Worm (Caenorhabditis elegans) whole organism, L3 larva: ENCODE results near the gene nrde-3.

ENCODE experiments used
- aly-2 ChIP-seq: fragments of 150-350 bp; optimal IDR thresholded peaks from 2 replicates; lab custom pipeline; 2014; ENCODE audit warnings: missing biosample characterization, missing genetic modification characterization
- ama-1 ChIP-seq: fragments of 150-350 bp; optimal IDR thresholded peaks from 2 replicates; lab custom pipeline; 2018
- ceh-16 ChIP-seq: sonication (generic microtip); optimal IDR thresholded peaks from 2 replicates; lab custom pipeline; 2017; ENCODE audit warnings: missing biosample characterization, missing genetic modification characterization
- ceh-28 ChIP-seq: fragments of 150-350 bp; optimal IDR thresholded peaks from 2 replicates; lab custom pipeline; 2014; ENCODE audit warnings: missing biosample characterization, missing genetic modification reagents, missing genetic modification characterization
- ceh-82 ChIP-seq: fragments of 150-350 bp; optimal IDR thresholded peaks from 2 replicates; lab custom pipeline; 2014; ENCODE audit warnings: missing biosample characterization, missing genetic modification characterization
- ceh-9 ChIP-seq: sonication (generic microtip); optimal IDR thresholded peaks from 2 replicates; lab custom pipeline; 2018; ENCODE audit warnings: missing biosample characterization, missing genetic modification characterization
- daf-12 ChIP-seq: fragments of 150-350 bp; optimal IDR thresholded peaks from 2 replicates; lab custom pipeline; 2014; ENCODE audit warnings: missing biosample characterization, missing genetic modification reagents, missing genetic modification characterization
- egl-27 ChIP-seq: sonication (generic microtip); optimal IDR thresholded peaks from 4 replicates; lab custom pipeline; 2017; ENCODE audit warnings: missing biosample characterization, missing genetic modification reagents, missing genetic modification characterization
- egl-5 ChIP-seq: fragments of 150-350 bp; optimal IDR thresholded peaks from 2 replicates; lab custom pipeline; 2017; ENCODE audit warnings: missing biosample characterization, missing genetic modification reagents, missing genetic modification characterization, inconsistent platforms
- elt-1 ChIP-seq: fragments of 150-350 bp; optimal IDR thresholded peaks from 2 replicates; lab custom pipeline; 2014; ENCODE audit warnings: missing biosample characterization, missing genetic modification characterization
- elt-2 ChIP-seq: sonication (generic microtip); optimal IDR thresholded peaks from 2 replicates; lab custom pipeline; 2016; ENCODE audit warnings: missing genetic modification reagents, mild to moderate bottlenecking, missing genetic modification characterization, missing compliant biosample characterization
- elt-3 ChIP-seq, 3 experiments: fragments of 150-350 bp in 1 of 3; sonication (generic microtip) in 2 of 3; optimal IDR thresholded peaks; 2 replicates in 2 of 3; 4 replicates in 1 of 3; lab custom pipeline; 2014 to 2017; ENCODE audit warnings: missing biosample characterization in 3 of 3, missing genetic modification characterization in 3 of 3
- eor-1 ChIP-seq, 2 experiments: fragments of 150-350 bp; optimal IDR thresholded peaks; 2 replicates each; lab custom pipeline; 2014 to 2018; ENCODE audit warnings: missing biosample characterization in 2 of 2, missing genetic modification characterization in 2 of 2
- fkh-10 ChIP-seq: sonication (generic microtip); optimal IDR thresholded peaks from 2 replicates; lab custom pipeline; 2017; ENCODE audit warnings: missing biosample characterization, missing genetic modification reagents, missing genetic modification characterization
- fkh-2 ChIP-seq: fragments of 150-350 bp; optimal IDR thresholded peaks from 2 replicates; lab custom pipeline; 2014; ENCODE audit warnings: missing biosample characterization, missing genetic modification reagents, missing genetic modification characterization
- fos-1 ChIP-seq: fragments of 150-350 bp; optimal IDR thresholded peaks from 2 replicates; lab custom pipeline; 2014; ENCODE audit warnings: missing biosample characterization, missing genetic modification characterization
- hmg-11 ChIP-seq: sonication (generic microtip); optimal IDR thresholded peaks from 2 replicates; lab custom pipeline; 2016; ENCODE audit warnings: missing genetic modification characterization, missing compliant biosample characterization
- lin-15B ChIP-seq: fragments of 150-350 bp; optimal IDR thresholded peaks from 2 replicates; lab custom pipeline; 2014; ENCODE audit warnings: missing biosample characterization, missing genetic modification characterization
- lsy-12 ChIP-seq: sonication (generic microtip); optimal IDR thresholded peaks from 2 replicates; lab custom pipeline; 2016; ENCODE audit warnings: mild to moderate bottlenecking, missing genetic modification characterization, missing compliant biosample characterization
- mml-1 ChIP-seq: fragments of 150-350 bp; sonication (generic microtip); optimal IDR thresholded peaks from 3 replicates; lab custom pipeline; 2014; ENCODE audit warnings: missing biosample characterization, missing genetic modification characterization
- nhr-11 ChIP-seq: fragments of 150-350 bp; optimal IDR thresholded peaks from 2 replicates; lab custom pipeline; 2014; ENCODE audit warnings: missing biosample characterization, missing genetic modification characterization
- nhr-12 ChIP-seq: fragments of 150-350 bp; optimal IDR thresholded peaks from 2 replicates; lab custom pipeline; 2014; ENCODE audit warnings: missing biosample characterization, missing genetic modification characterization
- nhr-23 ChIP-seq: fragments of 150-350 bp; optimal IDR thresholded peaks from 2 replicates; lab custom pipeline; 2014; ENCODE audit warnings: missing biosample characterization, missing genetic modification reagents, missing genetic modification characterization
- nhr-237 ChIP-seq: fragments of 150-350 bp; optimal IDR thresholded peaks from 2 replicates; lab custom pipeline; 2014; ENCODE audit warnings: missing biosample characterization, missing genetic modification characterization
- nhr-25 ChIP-seq: sonication (generic microtip); optimal IDR thresholded peaks from 2 replicates; lab custom pipeline; 2017; ENCODE audit warnings: missing biosample characterization, missing genetic modification characterization
- nhr-43 ChIP-seq: sonication (generic microtip); optimal IDR thresholded peaks from 2 replicates; lab custom pipeline; 2016; ENCODE audit warnings: mild to moderate bottlenecking, missing genetic modification characterization, missing compliant biosample characterization; ENCODE audit not compliant: poor library complexity, severe bottlenecking
- nhr-67 ChIP-seq: fragments of 150-350 bp; optimal IDR thresholded peaks from 2 replicates; lab custom pipeline; 2014; ENCODE audit warnings: missing biosample characterization, missing genetic modification characterization
- nhr-76 ChIP-seq: fragments of 150-350 bp; sonication (generic microtip); optimal IDR thresholded peaks from 5 replicates; lab custom pipeline; 2014; ENCODE audit warnings: missing biosample characterization, missing genetic modification characterization
- nhr-77 ChIP-seq: fragments of 150-350 bp; optimal IDR thresholded peaks from 2 replicates; lab custom pipeline; 2014; ENCODE audit warnings: missing biosample characterization, missing genetic modification characterization
- pha-4 ChIP-seq: fragments of 150-350 bp; optimal IDR thresholded peaks from 2 replicates; lab custom pipeline; 2014; ENCODE audit warnings: missing biosample characterization, missing genetic modification reagents, missing genetic modification characterization
- pqm-1 ChIP-seq: fragments of 150-350 bp; optimal IDR thresholded peaks from 2 replicates; lab custom pipeline; 2017; ENCODE audit warnings: missing biosample characterization, missing genetic modification characterization, inconsistent platforms
- skn-1 ChIP-seq: fragments of 150-350 bp; optimal IDR thresholded peaks from 2 replicates; lab custom pipeline; 2014; ENCODE audit warnings: missing biosample characterization, missing genetic modification characterization
- snpc-4 ChIP-seq: fragments of 150-350 bp; optimal IDR thresholded peaks from 2 replicates; lab custom pipeline; 2014; ENCODE audit warnings: missing biosample characterization, missing genetic modification characterization
- unc-39 ChIP-seq: sonication (generic microtip); optimal IDR thresholded peaks from 4 replicates; lab custom pipeline; 2017; ENCODE audit warnings: missing biosample characterization, missing genetic modification characterization
- unc-62 ChIP-seq: fragments of 150-350 bp; sonication (generic microtip); optimal IDR thresholded peaks from 4 replicates; lab custom pipeline; 2014; ENCODE audit warnings: missing biosample characterization, missing genetic modification reagents, missing genetic modification characterization
- zag-1 ChIP-seq: fragments of 150-350 bp; optimal IDR thresholded peaks from 2 replicates; lab custom pipeline; 2014; ENCODE audit warnings: missing biosample characterization, missing genetic modification characterization
- ztf-4 ChIP-seq: fragments of 150-350 bp; optimal IDR thresholded peaks from 2 replicates; lab custom pipeline; 2014; ENCODE audit warnings: missing biosample characterization, missing genetic modification characterization

The nrde-3 gene

ce11 chrX:360479-360878 lies 11.6 kb upstream of the nrde-3 start, which contains the start of gene C04E7.5:
TSS of gene C04E7.5 (plus strand) at chrX:360779.
- TF ChIP-seq pqm-1 (tag; lab: Kevin White, UChicago): no peak
- no peak for TF ChIP-seq elt-1 (tag; lab: Kevin White, UChicago)
- no peak for TF ChIP-seq lin-15B
- no peak for TF ChIP-seq lsy-12
- no peak for TF ChIP-seq skn-1 (tag; lab: Kevin White, UChicago)
- no peak for TF ChIP-seq nhr-12 (tag; lab: Kevin White, UChicago)
- no peak for TF ChIP-seq egl-5 (tag; lab: Kevin White, UChicago)
- TF ChIP-seq ama-1: no peak
- no peak for TF ChIP-seq nhr-77 (tag; lab: Kevin White, UChicago)
- TF ChIP-seq nhr-237 (tag; lab: Kevin White, UChicago): no peak
- TF ChIP-seq zag-1 (tag; lab: Kevin White, UChicago): no peak
- no peak for TF ChIP-seq egl-27
- TF ChIP-seq elt-2 (tag; lab: Kevin White, UChicago): no peak
- TF ChIP-seq nhr-67: no peak
- no peak for TF ChIP-seq daf-12 (tag; lab: Kevin White, UChicago)
- TF ChIP-seq mml-1 (tag; lab: Kevin White, UChicago): no peak
- no peak for TF ChIP-seq ceh-16 (tag; lab: Kevin White, UChicago)
- TF ChIP-seq, all 47 proteins: peak for 0

ce11 chrX:369923-370322 lies 2.1 kb upstream of the nrde-3 start:
- TF ChIP-seq ceh-16 (tag; lab: Kevin White, UChicago): no peak
- TF ChIP-seq ztf-4 (tag; lab: Kevin White, UChicago): no peak
- no peak for TF ChIP-seq ceh-82
- peak; percentile 55 for TF ChIP-seq hmg-11 (tag; lab: Kevin White, UChicago)

ce11 chrX:380505-380904 lies 8.5 kb downstream of the nrde-3 start, which contains the start of gene R04A9.3:
TSS of gene R04A9.3 (minus strand) at chrX:380605.
- TF ChIP-seq ceh-82: no peak
- TF ChIP-seq unc-39: no peak
- TF ChIP-seq nhr-11 (tag; lab: Kevin White, UChicago): no peak
- TF ChIP-seq daf-12 (tag; lab: Kevin White, UChicago): no peak
- TF ChIP-seq nhr-23 (tag; lab: Kevin White, UChicago): no peak
- no peak for TF ChIP-seq pqm-1 (tag; lab: Kevin White, UChicago)
- TF ChIP-seq nhr-67: no peak
- TF ChIP-seq fos-1 (tag; lab: Kevin White, UChicago): no peak
- no peak for TF ChIP-seq nhr-76 (tag; lab: Kevin White, UChicago)
- TF ChIP-seq ceh-16 (tag; lab: Kevin White, UChicago): no peak
- no peak for TF ChIP-seq nhr-25 (tag; lab: Kevin White, UChicago)
- TF ChIP-seq zag-1 (tag; lab: Kevin White, UChicago): no peak
- TF ChIP-seq fkh-2: no peak
- no peak for TF ChIP-seq fkh-10 (GFP tag; lab: Kevin White, UChicago)
- no peak for TF ChIP-seq ceh-9
- TF ChIP-seq, all 47 proteins: peak for 0

- TF ChIP-seq nhr-25 (tag; lab: Kevin White, UChicago) (no peak), hmg-11 (tag; lab: Kevin White, UChicago) (peak; percentile 56), fkh-10 (GFP tag; lab: Kevin White, UChicago) (no peak), egl-5 (tag; lab: Kevin White, UChicago) (no peak), pha-4 (peak; percentile 3), elt-3 (tag; optimal IDR thresholded peaks at IDR 0.05; lab: Kevin White, UChicago) (no peak), lin-15B (peak; percentile 1), eor-1 (tag; optimal IDR thresholded peaks at IDR 0.05; lab: Kevin White, UChicago) (no peak), ceh-16 (tag; lab: Kevin White, UChicago) (no peak), mml-1 (tag; lab: Kevin White, UChicago) (no peak), snpc-4 (tag; lab: Kevin White, UChicago) (no peak), unc-62 (no peak), nhr-11 (tag; lab: Kevin White, UChicago) (no peak), nhr-43 (tag; lab: Kevin White, UChicago) (no peak), daf-12 (tag; lab: Kevin White, UChicago) (no peak), elt-1 (tag; lab: Kevin White, UChicago) (no peak), nhr-67 (no peak), aly-2 (tag; lab: Kevin White, UChicago) (no peak), ama-1 (no peak), unc-39 (no peak), ceh-28 (tag; lab: Kevin White, UChicago) (no peak), zag-1 (tag; lab: Kevin White, UChicago) (no peak), ceh-9 (no peak)
Measured at ce11 chrX:381029-381428, 9.0 kb downstream of the nrde-3 start.
